Worm (Caenorhabditis elegans) whole organism, early embryonic: ENCODE data around the gene Y43F8C.16.

Experiments used
- B0310.2 ChIP-seq: sonication (generic microtip); optimal IDR thresholded peaks from 2 replicates; lab custom pipeline; 2016; ENCODE audit warnings: mild to moderate bottlenecking, missing genetic modification characterization, missing compliant biosample characterization
- F13C5.2 ChIP-seq: sonication (generic microtip); optimal IDR thresholded peaks from 2 replicates; lab custom pipeline; 2017; ENCODE audit warnings: mild to moderate bottlenecking, missing genetic modification characterization, inconsistent platforms, missing compliant biosample characterization
- aly-1 ChIP-seq: sonication (generic microtip); optimal IDR thresholded peaks from 2 replicates; lab custom pipeline; 2016; ENCODE audit warnings: missing genetic modification characterization, missing compliant biosample characterization
- ama-1 ChIP-seq: fragments of 150-350 bp; optimal IDR thresholded peaks from 2 replicates; lab custom pipeline; 2014
- ceh-13 ChIP-seq: fragments of 200-800 bp; sonication (Bioruptor generic); optimal IDR thresholded peaks from 2 replicates; lab custom pipeline; 2018; ENCODE audit warnings: mild to moderate bottlenecking, missing genetic modification characterization, missing compliant biosample characterization
- ets-7 ChIP-seq: sonication (generic microtip); optimal IDR thresholded peaks from 2 replicates; lab custom pipeline; 2016; ENCODE audit warnings: missing genotype, missing genetic modification characterization, missing compliant biosample characterization
- flt-1 ChIP-seq: fragments of 200-800 bp; sonication (Bioruptor generic); IDR thresholded peaks from 2 replicates; pipeline ENCODE4 v1.3.6; 2022; ENCODE audit warnings: missing genetic modification characterization, missing compliant biosample characterization
- hmbx-1 ChIP-seq: sonication (generic microtip); optimal IDR thresholded peaks from 2 replicates; lab custom pipeline; 2016; ENCODE audit warnings: mild to moderate bottlenecking, missing genetic modification characterization, missing compliant biosample characterization
- hmg-4 ChIP-seq: fragments of 200-800 bp; sonication (Bioruptor generic); optimal IDR thresholded peaks from 2 replicates; lab custom pipeline; 2018; ENCODE audit warnings: mild to moderate bottlenecking, missing genetic modification characterization, missing compliant biosample characterization
- hnd-1 ChIP-seq: sonication (generic microtip); optimal IDR thresholded peaks from 2 replicates; lab custom pipeline; 2016; ENCODE audit warnings: missing genetic modification characterization, missing compliant biosample characterization
- pes-1 ChIP-seq: fragments of 200-800 bp; sonication (Bioruptor generic); IDR thresholded peaks from 2 replicates; pipeline ENCODE4 v1.3.6; 2022; ENCODE audit warnings: missing genetic modification reagents, missing genetic modification characterization, missing compliant biosample characterization
- scrt-1 ChIP-seq: fragments of 200-800 bp; sonication (Bioruptor generic); IDR thresholded peaks from 2 replicates; pipeline ENCODE4 v1.3.6; 2022; ENCODE audit warnings: missing genetic modification characterization, missing compliant biosample characterization
- tbx-11 ChIP-seq: fragments of 200-800 bp; sonication (Bioruptor generic); IDR thresholded peaks from 2 replicates; pipeline ENCODE4 v1.3.6; 2022; ENCODE audit warnings: missing genetic modification characterization, missing compliant biosample characterization
- tbx-37 ChIP-seq: fragments of 200-800 bp; sonication (Bioruptor generic); conservative IDR thresholded peaks from 2 replicates; pipeline ENCODE4 v1.3.6; 2022; ENCODE audit warnings: missing genetic modification reagents, missing genetic modification characterization, missing compliant biosample characterization

DNA sequence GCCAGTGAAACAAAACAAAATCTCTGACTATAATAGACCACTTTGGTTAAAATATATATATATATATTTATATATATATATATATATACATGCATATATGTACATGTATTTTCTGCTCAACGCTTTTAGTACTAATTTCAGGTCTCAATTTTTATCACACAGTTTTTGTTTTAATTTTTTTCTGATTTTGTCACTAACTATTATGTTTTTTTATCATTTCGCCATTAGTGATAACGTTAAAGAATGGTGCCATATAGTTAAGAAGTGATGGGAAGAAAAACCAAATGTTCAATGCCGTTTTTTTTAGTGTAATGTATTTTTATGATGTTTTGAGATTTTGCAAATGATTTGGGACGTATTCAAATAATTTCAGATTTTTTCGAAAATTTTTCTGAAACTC is 39.0 kb upstream of the Y43F8C.16 start:
- no peak for TF ChIP-seq hnd-1 (tag; lab: Kevin White, UChicago)
- TF ChIP-seq hmg-4 (GFP tag; lab: Kevin White, UChicago): no peak
- no peak for TF ChIP-seq ama-1 (lab: Kevin White, UChicago)
- no peak for TF ChIP-seq tbx-11 (GFP tag; lab: Robert Waterston, UW)
- TF ChIP-seq hmbx-1 (tag; lab: Kevin White, UChicago): no peak
- no peak for TF ChIP-seq ets-7
- no peak for TF ChIP-seq aly-1 (tag; lab: Kevin White, UChicago)
- no peak for TF ChIP-seq flt-1 (GFP tag; lab: Robert Waterston, UW)
- no peak for TF ChIP-seq F13C5.2
- no peak for TF ChIP-seq ceh-13 (GFP tag; lab: Kevin White, UChicago)
- no peak for TF ChIP-seq B0310.2 (tag; lab: Kevin White, UChicago)
- no peak for TF ChIP-seq tbx-37
- TF ChIP-seq pes-1 (GFP tag; lab: Robert Waterston, UW): no peak
- TF ChIP-seq scrt-1: no peak
